Worm (Caenorhabditis elegans) whole organism, L1 larva: ENCODE measurements around the gene sru-37.

ENCODE experiments used
- elt-2 ChIP-seq: sonication (generic microtip); optimal IDR thresholded peaks from 2 replicates; lab custom pipeline; 2016; ENCODE audit warnings: missing genetic modification characterization, mild to moderate bottlenecking, inconsistent platforms, missing compliant biosample characterization, missing genetic modification reagents
- snpc-4 ChIP-seq: fragments of 150-350 bp; optimal IDR thresholded peaks from 2 replicates; lab custom pipeline; 2014; ENCODE audit warnings: missing biosample characterization, missing genetic modification characterization
- snu-23 ChIP-seq: sonication (generic microtip); optimal IDR thresholded peaks from 2 replicates; lab custom pipeline; 2016; ENCODE audit warnings: missing genetic modification characterization, missing compliant biosample characterization
- ztf-11 ChIP-seq, 2 experiments: sonication (generic microtip); optimal IDR thresholded peaks; 2 replicates each; lab custom pipeline; 2016 to 2017; ENCODE audit warnings: missing genetic modification characterization in 2 of 2, missing biosample characterization in 1 of 2, missing compliant biosample characterization in 1 of 2

DNA sequence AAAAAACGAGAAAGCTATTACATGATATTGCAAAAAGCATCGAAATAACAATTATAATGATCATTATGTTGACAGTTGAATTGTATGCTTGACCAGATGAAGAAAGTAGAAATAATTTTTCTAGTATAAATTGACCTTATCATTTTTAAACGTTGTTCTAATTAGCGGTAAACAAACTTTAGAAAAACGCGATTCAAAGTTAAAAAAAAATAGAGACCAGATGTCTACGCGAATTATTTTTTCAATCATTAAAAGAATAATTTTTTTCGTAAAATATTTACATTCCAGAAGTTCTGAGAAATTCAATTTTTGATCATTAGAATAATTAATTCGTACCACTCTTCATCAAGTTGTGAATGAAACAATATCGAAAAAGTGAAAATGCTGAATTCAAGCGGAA lies 3.3 kb upstream of the sru-37 start, which contains the start of gene F46B6.10:
- no peak for TF ChIP-seq snpc-4 (tag; lab: Kevin White, UChicago)
- no peak for TF ChIP-seq snu-23 (GFP tag; lab: Kevin White, UChicago)
- TF ChIP-seq elt-2, result no peak
- TF ChIP-seq ztf-11 (tag; optimal IDR thresholded peaks at IDR 0.05; lab: Kevin White, UChicago), result no peak
